Fruit fly (Drosophila melanogaster): ENCODE data around the gene CG16815.

CG16815 gene

dm6 chr2L:13229388-13229882, at the start of gene CG16815:
TSS of gene CG16815 (plus strand) at chr2L:13229832.
- TF ChIP-seq zen2 (GFP tag; IDR thresholded peaks at IDR 0.05; ENCODE audit: partially characterized antibody) (no peak), Kr (GFP tag; optimal IDR thresholded peaks at IDR 0.05) (peak; percentile 77), cad (GFP tag; optimal IDR thresholded peaks at IDR 0.05) (peak; percentile 91), zf30C (GFP tag; optimal IDR thresholded peaks at IDR 0.05) (no peak), sr (GFP tag; IDR thresholded peaks at IDR 0.05) (no peak), sna (GFP tag; IDR thresholded peaks at IDR 0.05; ENCODE audit: partially characterized antibody) (no peak), corto (GFP tag; optimal IDR thresholded peaks at IDR 0.05) (no peak), twi (tag; optimal IDR thresholded peaks at IDR 0.05) (peak; percentile 59), gt (GFP tag; IDR thresholded peaks at IDR 0.05) (peak; percentile 21; the same call in 1 of the 2 replicates), oc (tag; optimal IDR thresholded peaks at IDR 0.05) (no peak), Elba2 (GFP tag; optimal IDR thresholded peaks at IDR 0.05) (no peak), zen (tag; optimal IDR thresholded peaks at IDR 0.05) (peak; percentile 95), CG15479 (GFP tag; optimal IDR thresholded peaks at IDR 0.05) (peak; percentile 100), Oaz (GFP tag; IDR thresholded peaks at IDR 0.05) (no peak), tll (GFP tag; optimal IDR thresholded peaks at IDR 0.05) (peak in 1 of 2 experiments; percentile 87)

dm6 chr2L:13182415-13182814, 47.2 kb upstream of the CG16815 start, which contains the start of gene Mgat3:
TSS of gene Mgat3 (minus strand) at chr2L:13182596.
- TF ChIP-seq crol (GFP tag; IDR thresholded peaks at IDR 0.05) (peak; percentile 84), CG14710 (tag; optimal IDR thresholded peaks at IDR 0.05) (peak; percentile 29), CG10959 (GFP tag; IDR thresholded peaks at IDR 0.05) (no peak), trem (tag; optimal IDR thresholded peaks at IDR 0.05) (peak; percentile 5), CG10267 (tag; optimal IDR thresholded peaks at IDR 0.05) (peak; percentile 94), CG2875 (GFP tag; optimal IDR thresholded peaks at IDR 0.05) (no peak), Awh (GFP tag; IDR thresholded peaks at IDR 0.05) (no peak), CG17186 (GFP tag; optimal IDR thresholded peaks at IDR 0.05) (no peak), pzg (GFP tag; optimal IDR thresholded peaks at IDR 0.05) (peak; percentile 34), MBD-R2 (GFP tag; IDR thresholded peaks at IDR 0.05) (peak; percentile 46; the same call in 1 of the 2 replicates), CG8089 (GFP tag; optimal IDR thresholded peaks at IDR 0.05) (no peak), crp (GFP tag; optimal IDR thresholded peaks at IDR 0.05) (peak; percentile 41 to 88), stwl (tag; optimal IDR thresholded peaks at IDR 0.05) (peak; percentile 82), gcm2 (GFP tag; optimal IDR thresholded peaks at IDR 0.05) (no peak), CG11456 (GFP tag; IDR thresholded peaks at IDR 0.05) (no peak), MESR4 (GFP tag; optimal IDR thresholded peaks at IDR 0.05) (peak; percentile 16), CG4820 (GFP tag; optimal IDR thresholded peaks at IDR 0.05) (no peak), CG2116 (GFP tag; optimal IDR thresholded peaks at IDR 0.05) (peak; percentile 55), Myb (GFP tag; optimal IDR thresholded peaks at IDR 0.05) (peak; percentile 41), CG13424 (tag; optimal IDR thresholded peaks at IDR 0.05) (no peak), cad (GFP tag; optimal IDR thresholded peaks at IDR 0.05) (peak; percentile 49), BEAF-32 (GFP tag; optimal IDR thresholded peaks at IDR 0.05) (peak; percentile 13), YL-1 (GFP tag; optimal IDR thresholded peaks at IDR 0.05) (peak; percentile 35), CG34224 (GFP tag; IDR thresholded peaks at IDR 0.05; ENCODE audit: partially characterized antibody) (peak; percentile 48; the same call in 2 of the 3 replicates), tap (tag; optimal IDR thresholded peaks at IDR 0.05) (no peak), CoRest (tag; optimal IDR thresholded peaks at IDR 0.05) (no peak), Dref (GFP tag; IDR thresholded peaks at IDR 0.05) (peak; percentile 44), gfzf (GFP tag; optimal IDR thresholded peaks at IDR 0.05) (peak; percentile 28), Dp (GFP tag; optimal IDR thresholded peaks at IDR 0.05) (peak; percentile 1), CG3995 (GFP tag; optimal IDR thresholded peaks at IDR 0.05) (peak; percentile 1), CG11723 (GFP tag; optimal IDR thresholded peaks at IDR 0.05) (no peak), Med (GFP tag) (peak; percentile 27)

Measured in whole organism, embryonic.